Fruit fly (Drosophila melanogaster) whole organism, prepupa: Measurements from ENCODE around the gene CG13398.

Source experiments
- CG10631 ChIP-seq: fragments of 200-800 bp; sonication (Bioruptor generic); optimal IDR thresholded peaks from 2 replicates; lab custom pipeline; 2016; ENCODE audit warnings: missing biosample characterization, missing genetic modification characterization
- CG10669 ChIP-seq: fragments of 200-800 bp; sonication (Bioruptor generic); optimal IDR thresholded peaks from 3 replicates; lab custom pipeline; 2018; ENCODE audit warnings: missing biosample characterization, mild to moderate bottlenecking, missing genetic modification characterization, moderate library complexity
- CG11294 ChIP-seq: fragments of 200-800 bp; sonication (Bioruptor generic); IDR thresholded peaks from 2 replicates; pipeline ENCODE4 v1.3.6; 2022; ENCODE audit warnings: missing biosample characterization, missing genetic modification characterization
- CG11762 ChIP-seq: fragments of 200-800 bp; sonication (Bioruptor generic); optimal IDR thresholded peaks from 3 replicates; lab custom pipeline; 2016; ENCODE audit warnings: missing biosample characterization, missing genetic modification characterization; ENCODE audit not compliant: insufficient read depth
- CG11902 ChIP-seq: fragments of 200-800 bp; sonication (Bioruptor generic); optimal IDR thresholded peaks from 3 replicates; lab custom pipeline; 2016; ENCODE audit warnings: missing biosample characterization, missing genetic modification characterization
- CG15336 ChIP-seq: fragments of 200-800 bp; sonication (Bioruptor generic); IDR thresholded peaks from 2 replicates; pipeline ENCODE4 v1.3.6; 2022; ENCODE audit warnings: missing biosample characterization, missing genetic modification characterization
- CG3032 ChIP-seq: fragments of 200-800 bp; optimal IDR thresholded peaks from 2 replicates; lab custom pipeline; 2019; ENCODE audit warnings: missing biosample characterization, mild to moderate bottlenecking, missing genetic modification characterization, moderate library complexity
- CG31627 ChIP-seq: fragments of 200-800 bp; sonication (Bioruptor generic); optimal IDR thresholded peaks from 3 replicates; lab custom pipeline; 2016; ENCODE audit warnings: missing biosample characterization, missing genetic modification characterization
- CG32006 ChIP-seq: fragments of 200-800 bp; sonication (Bioruptor generic); optimal IDR thresholded peaks from 3 replicates; lab custom pipeline; 2017; ENCODE audit warnings: missing biosample characterization, mild to moderate bottlenecking, missing genetic modification characterization
- CG34406 ChIP-seq: fragments of 200-800 bp; sonication (Bioruptor generic); optimal IDR thresholded peaks from 3 replicates; lab custom pipeline; 2016; ENCODE audit warnings: missing biosample characterization, missing genetic modification characterization
- CG3919 ChIP-seq: fragments of 200-800 bp; sonication (Bioruptor generic); optimal IDR thresholded peaks from 3 replicates; lab custom pipeline; 2016; ENCODE audit warnings: missing biosample characterization, missing genetic modification characterization
- CG4318 ChIP-seq: fragments of 200-800 bp; sonication (Bioruptor generic); optimal IDR thresholded peaks from 3 replicates; lab custom pipeline; 2017; ENCODE audit warnings: missing biosample characterization, mild to moderate bottlenecking, missing genetic modification characterization
- CG6808 ChIP-seq: fragments of 200-800 bp; sonication (Bioruptor generic); optimal IDR thresholded peaks from 3 replicates; lab custom pipeline; 2017; ENCODE audit warnings: missing biosample characterization, missing genetic modification characterization, mild to moderate bottlenecking, moderate library complexity, missing genetic modification reagents
- CG6854 ChIP-seq: fragments of 200-800 bp; sonication (Bioruptor generic); optimal IDR thresholded peaks from 2 replicates; lab custom pipeline; 2017; ENCODE audit warnings: missing biosample characterization, mild to moderate bottlenecking, missing genetic modification characterization
- CG7368 ChIP-seq: fragments of 200-800 bp; sonication (Bioruptor generic); optimal IDR thresholded peaks from 3 replicates; lab custom pipeline; 2016; ENCODE audit warnings: missing biosample characterization, missing genetic modification characterization
- CG8119 ChIP-seq: fragments of 200-800 bp; sonication (Bioruptor generic); IDR thresholded peaks from 3 replicates; pipeline ENCODE4 v1.3.6; 2022; ENCODE audit warnings: missing biosample characterization, missing genetic modification characterization
- CG9139 ChIP-seq: fragments of 200-800 bp; sonication (Bioruptor generic); optimal IDR thresholded peaks from 3 replicates; lab custom pipeline; 2017; ENCODE audit warnings: missing biosample characterization, mild to moderate bottlenecking, missing genetic modification characterization
- Eip75B ChIP-seq: fragments of 200-800 bp; sonication (Bioruptor generic); optimal IDR thresholded peaks from 3 replicates; lab custom pipeline; 2016; ENCODE audit warnings: missing biosample characterization, missing genetic modification characterization
- Eip78C ChIP-seq: fragments of 200-800 bp; sonication (Bioruptor generic); peaks from one replicate; lab custom pipeline; 2016; ENCODE audit warnings: missing biosample characterization, missing genetic modification characterization
- Ets21C ChIP-seq: fragments of 200-800 bp; sonication (Bioruptor generic); optimal IDR thresholded peaks from 3 replicates; lab custom pipeline; 2016; ENCODE audit warnings: missing biosample characterization, missing genetic modification characterization
- Gug ChIP-seq: fragments of 200-800 bp; sonication (Bioruptor generic); IDR thresholded peaks from 2 replicates; pipeline ENCODE4 v1.3.6; 2022; ENCODE audit warnings: missing biosample characterization, missing genetic modification characterization
- Hr38 ChIP-seq: sonication (Bioruptor generic); optimal IDR thresholded peaks from 2 replicates; lab custom pipeline; 2016; ENCODE audit warnings: missing biosample characterization, missing genetic modification characterization
- Hr39 ChIP-seq: fragments of 200-800 bp; sonication (Bioruptor generic); optimal IDR thresholded peaks from 2 replicates; lab custom pipeline; 2016; ENCODE audit warnings: missing biosample characterization, missing genetic modification characterization
- Hr4 ChIP-seq: fragments of 200-800 bp; sonication (Bioruptor generic); optimal IDR thresholded peaks from 3 replicates; lab custom pipeline; 2016; ENCODE audit warnings: missing biosample characterization, missing genetic modification characterization
- Lpt ChIP-seq: fragments of 200-800 bp; sonication (Bioruptor generic); optimal IDR thresholded peaks from 3 replicates; lab custom pipeline; 2016; ENCODE audit warnings: missing biosample characterization, missing genetic modification characterization
- Met ChIP-seq: fragments of 200-800 bp; sonication (Bioruptor generic); optimal IDR thresholded peaks from 3 replicates; lab custom pipeline; 2016; ENCODE audit warnings: missing biosample characterization, missing genetic modification characterization
- OdsH ChIP-seq: fragments of 200-800 bp; sonication (Bioruptor generic); optimal IDR thresholded peaks from 3 replicates; lab custom pipeline; 2016; ENCODE audit warnings: missing biosample characterization, missing genetic modification characterization
- Sox102F ChIP-seq: fragments of 200-800 bp; sonication (Bioruptor generic); optimal IDR thresholded peaks from 2 replicates; lab custom pipeline; 2016; ENCODE audit warnings: missing biosample characterization, mild to moderate bottlenecking, missing genetic modification characterization
- Sox14 ChIP-seq: fragments of 200-800 bp; sonication (Bioruptor generic); optimal IDR thresholded peaks from 3 replicates; lab custom pipeline; 2016; ENCODE audit warnings: missing biosample characterization, missing genetic modification characterization
- Sox15 ChIP-seq: fragments of 200-800 bp; sonication (Bioruptor generic); optimal IDR thresholded peaks from 3 replicates; lab custom pipeline; 2016; ENCODE audit warnings: missing biosample characterization, missing genetic modification characterization
- acj6 ChIP-seq: fragments of 200-800 bp; sonication (Bioruptor generic); optimal IDR thresholded peaks from 3 replicates; lab custom pipeline; 2016; ENCODE audit warnings: missing biosample characterization, missing genetic modification characterization
- cyc ChIP-seq: fragments of 200-800 bp; sonication (Bioruptor generic); optimal IDR thresholded peaks from 3 replicates; lab custom pipeline; 2016; ENCODE audit warnings: missing biosample characterization, missing genetic modification characterization
- dac ChIP-seq: fragments of 200-800 bp; sonication (Bioruptor generic); optimal IDR thresholded peaks from 2 replicates; lab custom pipeline; 2017; ENCODE audit warnings: missing biosample characterization, mild to moderate bottlenecking, missing genetic modification characterization
- eg ChIP-seq: fragments of 200-800 bp; sonication (Bioruptor generic); IDR thresholded peaks from 3 replicates; pipeline ENCODE4 v1.3.6; 2022; ENCODE audit warnings: missing biosample characterization, missing genetic modification characterization
- esn ChIP-seq: fragments of 200-800 bp; sonication (Bioruptor generic); optimal IDR thresholded peaks from 2 replicates; lab custom pipeline; 2016; ENCODE audit warnings: missing biosample characterization, mild to moderate bottlenecking, missing genetic modification characterization, moderate library complexity
- fd85E ChIP-seq: fragments of 200-800 bp; sonication (Bioruptor generic); optimal IDR thresholded peaks from 3 replicates; lab custom pipeline; 2016; ENCODE audit warnings: missing biosample characterization, missing genetic modification characterization
- fkh ChIP-seq: fragments of 200-800 bp; sonication (Bioruptor generic); optimal IDR thresholded peaks from 3 replicates; lab custom pipeline; 2017; ENCODE audit warnings: missing biosample characterization, mild to moderate bottlenecking, missing genetic modification characterization, moderate library complexity
- net ChIP-seq: fragments of 200-800 bp; sonication (Bioruptor generic); optimal IDR thresholded peaks from 3 replicates; lab custom pipeline; 2016; ENCODE audit warnings: missing biosample characterization, missing genetic modification characterization
- salr ChIP-seq, 2 experiments: fragments of 200-800 bp; sonication (Bioruptor generic); optimal IDR thresholded peaks; 3 replicates each; lab custom pipeline; 2016 to 2018; ENCODE audit warnings: missing biosample characterization in 2 of 2, missing genetic modification characterization in 2 of 2, mild to moderate bottlenecking in 1 of 2
- spab ChIP-seq: fragments of 200-800 bp; sonication (Bioruptor generic); optimal IDR thresholded peaks from 2 replicates; lab custom pipeline; 2017; ENCODE audit warnings: missing biosample characterization, mild to moderate bottlenecking, missing genetic modification characterization, missing genetic modification reagents
- ss ChIP-seq, 2 experiments: fragments of 200-800 bp; sonication (Bioruptor generic); optimal IDR thresholded peaks; 2 replicates in 1 of 2; 3 replicates in 1 of 2; lab custom pipeline; 2017 to 2018; ENCODE audit warnings: mild to moderate bottlenecking in 2 of 2, missing biosample characterization in 2 of 2, missing genetic modification characterization in 2 of 2, moderate library complexity in 1 of 2
- svp ChIP-seq: fragments of 200-800 bp; sonication (Bioruptor generic); peaks from one replicate; lab custom pipeline; 2016; ENCODE audit warnings: missing biosample characterization, missing genetic modification characterization
- topi ChIP-seq: fragments of 200-800 bp; sonication (Bioruptor generic); optimal IDR thresholded peaks from 3 replicates; lab custom pipeline; 2016; ENCODE audit warnings: missing biosample characterization, missing genetic modification characterization
- vri ChIP-seq: fragments of 200-800 bp; sonication (Bioruptor generic); optimal IDR thresholded peaks from 3 replicates; lab custom pipeline; 2016; ENCODE audit warnings: missing biosample characterization, mild to moderate bottlenecking, missing genetic modification characterization

CG13398 gene

DNA sequence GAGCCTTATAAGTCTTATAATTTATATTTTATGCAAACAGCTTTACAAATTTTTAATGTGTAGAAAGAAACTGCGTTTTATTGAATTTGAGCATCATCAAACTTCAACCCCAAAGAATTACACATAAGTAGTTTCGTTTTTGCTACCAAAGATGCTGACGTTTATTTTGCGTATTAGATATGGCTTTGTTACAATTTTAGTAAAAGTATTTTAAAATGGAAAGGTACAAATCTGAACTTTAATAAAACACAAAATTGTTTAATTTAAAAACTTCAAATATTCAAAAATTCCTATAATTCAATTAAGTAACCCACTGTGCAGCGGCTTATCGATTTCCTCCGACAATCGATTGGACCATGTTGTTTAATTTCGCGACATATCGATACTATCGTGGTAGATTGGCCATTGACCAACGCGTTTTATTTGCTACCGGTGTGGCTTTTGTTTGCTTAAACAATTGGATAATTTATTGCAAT, 49.1 kb upstream of the CG13398 start, which contains the start of gene prg (continued):
- TF ChIP-seq CG3919 (GFP tag; lab: Kevin White, UChicago): peak; percentile 75
- peak; percentile 53 for TF ChIP-seq CG10631
- peak; percentile 56; the same call in 1 of the 3 replicates for TF ChIP-seq CG8119 (GFP tag; lab: Robert Waterston, UW)
- TF ChIP-seq spab: no peak
- peak; percentile 68 for TF ChIP-seq eg (GFP tag; lab: Robert Waterston, UW)
- TF ChIP-seq CG11762 (GFP tag; lab: Kevin White, UChicago): no peak
- TF ChIP-seq Ets21C (GFP tag; lab: Kevin White, UChicago): peak; percentile 45
- peak; percentile 63 for TF ChIP-seq CG31627 (GFP tag; lab: Kevin White, UChicago)
- TF ChIP-seq CG15336 (GFP tag; lab: Robert Waterston, UW): peak; percentile 49; the same call in 1 of the 2 replicates
- TF ChIP-seq fd85E (GFP tag; lab: Kevin White, UChicago): no peak
- TF ChIP-seq OdsH (GFP tag; lab: Kevin White, UChicago): peak; percentile 64
- no peak for TF ChIP-seq Gug (GFP tag; lab: Robert Waterston, UW)
- TF ChIP-seq Hr4 (GFP tag; lab: Kevin White, UChicago): peak; percentile 77
- peak; percentile 52 for TF ChIP-seq CG34406 (GFP tag; lab: Kevin White, UChicago)
- TF ChIP-seq Hr39 (GFP tag; lab: Kevin White, UChicago): peak; percentile 52
- TF ChIP-seq net: peak; percentile 49
- TF ChIP-seq CG7368: peak; percentile 17
- TF ChIP-seq Sox14 (GFP tag; lab: Kevin White, UChicago): peak; percentile 70

- peak; percentile 92 for TF ChIP-seq Eip78C (GFP tag; lab: Kevin White, UChicago)
- TF ChIP-seq Gug (GFP tag; lab: Robert Waterston, UW): no peak
- TF ChIP-seq CG3919 (GFP tag; lab: Kevin White, UChicago): peak; percentile 77
- TF ChIP-seq vri (GFP tag; lab: Kevin White, UChicago): peak; percentile 68
- TF ChIP-seq Met (GFP tag; lab: Kevin White, UChicago): peak; percentile 82
- TF ChIP-seq acj6 (GFP tag; lab: Kevin White, UChicago): peak; percentile 64
- 0 out of 3 replicates have a peak, but pooled peaks have one; percentile 11 for TF ChIP-seq eg (GFP tag; lab: Robert Waterston, UW)
- TF ChIP-seq CG34406 (GFP tag; lab: Kevin White, UChicago): peak; percentile 64
- TF ChIP-seq CG7368: peak; percentile 64
- TF ChIP-seq spab: peak; percentile 57
- no peak for TF ChIP-seq CG9139
- TF ChIP-seq CG11902 (GFP tag; lab: Kevin White, UChicago): peak; percentile 48
- TF ChIP-seq cyc (GFP tag; lab: Kevin White, UChicago): peak; percentile 80
- TF ChIP-seq CG11762 (GFP tag; lab: Kevin White, UChicago): peak; percentile 20
- TF ChIP-seq Ets21C (GFP tag; lab: Kevin White, UChicago): peak; percentile 63
- peak; percentile 61 for TF ChIP-seq CG32006 (GFP tag; lab: Kevin White, UChicago)
- TF ChIP-seq OdsH (GFP tag; lab: Kevin White, UChicago): peak; percentile 64
- TF ChIP-seq CG3032: peak; percentile 51
- 0 out of 3 replicates have a peak, but pooled peaks have one; percentile 46 for TF ChIP-seq CG8119 (GFP tag; lab: Robert Waterston, UW)
- TF ChIP-seq Sox15 (GFP tag; lab: Kevin White, UChicago): peak; percentile 28
- peak; percentile 76 for TF ChIP-seq Eip75B (GFP tag; lab: Kevin White, UChicago)
- peak; percentile 2 for TF ChIP-seq Lpt (GFP tag; lab: Kevin White, UChicago)
- TF ChIP-seq fd85E (GFP tag; lab: Kevin White, UChicago): peak; percentile 7
- peak; percentile 6 for TF ChIP-seq fkh (GFP tag; lab: Kevin White, UChicago)
- TF ChIP-seq net: peak; percentile 48
- TF ChIP-seq CG6808 (GFP tag; lab: Kevin White, UChicago): peak; percentile 45
- peak; percentile 71 for TF ChIP-seq Sox102F
- peak; percentile 10 for TF ChIP-seq CG4318 (GFP tag; lab: Kevin White, UChicago)
- TF ChIP-seq Hr4 (GFP tag; lab: Kevin White, UChicago): peak; percentile 58
- TF ChIP-seq topi (GFP tag; lab: Kevin White, UChicago): peak; percentile 79
- peak; percentile 62 for TF ChIP-seq CG10669 (GFP tag; lab: Kevin White, UChicago)
- no peak for TF ChIP-seq CG11294 (GFP tag; lab: Robert Waterston, UW)
- peak; percentile 2 to 35 for TF ChIP-seq salr (GFP tag; optimal IDR thresholded peaks at IDR 0.05; lab: Kevin White, UChicago)
- peak; percentile 82 for TF ChIP-seq esn (GFP tag; lab: Kevin White, UChicago)
- peak; percentile 79 for TF ChIP-seq Hr39 (GFP tag; lab: Kevin White, UChicago)
- 0 out of 2 replicates have a peak, but pooled peaks have one; percentile 26 for TF ChIP-seq CG15336 (GFP tag; lab: Robert Waterston, UW)
- TF ChIP-seq svp: peak; percentile 87
- no peak for TF ChIP-seq CG6854 (GFP tag; lab: Kevin White, UChicago)
- TF ChIP-seq ss (GFP tag; optimal IDR thresholded peaks at IDR 0.05; lab: Kevin White, UChicago): peak; percentile 37 to 51
- TF ChIP-seq Hr38: no peak
- TF ChIP-seq dac (GFP tag; lab: Kevin White, UChicago): no peak
Measured at dm6 chr2L:8463144-8464106, 48.4 kb upstream of the CG13398 start, which contains the start of gene Agpat2. TSS of gene Agpat2 (minus strand) at chr2L:8463994.
